Fruit fly (Drosophila melanogaster): ENCODE measurements around the gene CG44838.

The CG44838 gene

DNA sequence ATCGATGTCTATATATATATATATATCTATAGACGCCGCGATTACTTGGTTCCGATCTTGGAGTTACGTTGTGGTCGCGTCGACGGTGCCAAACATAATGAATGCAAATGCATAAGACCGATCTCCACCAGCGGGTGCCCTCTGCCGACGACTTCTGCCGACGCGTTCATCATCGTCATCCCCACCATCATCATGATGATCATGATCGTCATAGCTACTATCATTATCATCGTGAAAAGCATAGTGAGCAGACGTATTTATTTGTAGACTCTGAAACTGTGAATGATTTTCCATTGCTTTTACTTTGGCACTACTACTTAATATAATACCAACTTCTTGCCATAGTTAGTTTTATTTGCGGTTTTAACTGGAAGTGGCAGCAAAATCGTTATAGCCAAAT lies 31.3 kb downstream of the CG44838 start, which contains the start of gene CG32037:
CG32037 (minus strand) TSS at position 101 of the 400 bp plus-strand sequence.
- TF ChIP-seq EcR (GFP tag; optimal IDR thresholded peaks at IDR 0.05) (no peak), psq (optimal IDR thresholded peaks at IDR 0.05) (no peak), pan (optimal IDR thresholded peaks at IDR 0.05) (no peak), usp (GFP tag; optimal IDR thresholded peaks at IDR 0.05) (no peak), Dll (optimal IDR thresholded peaks at IDR 0.05) (no peak), CG8478 (optimal IDR thresholded peaks at IDR 0.05) (no peak)

DNA sequence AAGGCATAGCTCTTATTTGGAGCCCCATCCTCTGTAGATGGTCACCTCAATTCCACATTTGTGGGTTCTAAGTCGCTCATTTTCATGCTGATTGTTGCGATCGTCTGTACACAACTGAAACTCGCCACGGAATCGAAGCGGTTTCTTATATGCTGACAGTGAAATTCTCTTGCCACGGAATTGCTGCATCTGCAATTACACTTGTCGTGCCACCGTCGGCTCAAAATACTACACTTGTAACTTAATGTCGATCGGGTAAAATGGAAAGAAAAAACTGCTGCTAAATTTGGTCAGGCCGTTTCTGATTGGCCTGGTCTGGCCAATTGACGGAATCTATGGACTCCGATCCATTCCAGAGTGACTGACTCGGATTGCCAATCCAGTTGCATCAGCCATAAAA lies 36.4 kb downstream of the CG44838 start:
- TF ChIP-seq Dll (optimal IDR thresholded peaks at IDR 0.05) (no peak), pan (optimal IDR thresholded peaks at IDR 0.05) (no peak), usp (GFP tag; optimal IDR thresholded peaks at IDR 0.05) (no peak)

DNA sequence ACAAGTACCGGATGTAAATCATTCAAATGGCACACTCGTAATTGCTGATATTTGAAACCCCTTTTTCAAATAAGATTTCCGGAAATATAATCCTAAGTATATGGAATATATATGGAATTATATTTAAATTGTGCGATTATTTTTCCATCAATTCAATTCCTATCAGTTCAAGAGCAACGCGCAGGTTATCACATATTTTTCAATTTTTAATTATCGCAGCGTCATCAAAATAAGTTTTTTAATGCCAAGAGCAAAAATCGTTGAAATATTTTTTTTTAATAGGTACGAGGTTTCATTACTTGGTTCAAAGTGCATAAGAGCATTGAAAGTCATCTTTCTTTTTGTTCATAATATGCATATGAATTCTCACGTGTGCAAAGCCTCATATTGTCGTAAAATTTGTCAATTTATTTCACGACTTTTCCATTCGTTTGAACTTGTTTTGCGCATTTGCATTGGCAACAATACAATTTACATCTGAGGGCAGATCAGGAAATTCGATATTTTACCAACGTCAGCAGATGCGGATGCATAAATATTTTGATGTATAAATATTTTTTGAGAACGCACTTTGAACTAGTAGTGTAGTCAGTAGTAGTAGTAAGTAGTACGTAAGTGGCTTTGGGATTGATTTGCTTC lies 37.2 kb downstream of the CG44838 start:
- no peak for TF ChIP-seq psq (optimal IDR thresholded peaks at IDR 0.05)
- no peak for TF ChIP-seq usp (GFP tag; optimal IDR thresholded peaks at IDR 0.05)
- no peak for TF ChIP-seq CG8478 (optimal IDR thresholded peaks at IDR 0.05)
- no peak for TF ChIP-seq pan (optimal IDR thresholded peaks at IDR 0.05)
- TF ChIP-seq EcR (GFP tag; optimal IDR thresholded peaks at IDR 0.05), result no peak
- no peak for TF ChIP-seq Dll (optimal IDR thresholded peaks at IDR 0.05)

DNA sequence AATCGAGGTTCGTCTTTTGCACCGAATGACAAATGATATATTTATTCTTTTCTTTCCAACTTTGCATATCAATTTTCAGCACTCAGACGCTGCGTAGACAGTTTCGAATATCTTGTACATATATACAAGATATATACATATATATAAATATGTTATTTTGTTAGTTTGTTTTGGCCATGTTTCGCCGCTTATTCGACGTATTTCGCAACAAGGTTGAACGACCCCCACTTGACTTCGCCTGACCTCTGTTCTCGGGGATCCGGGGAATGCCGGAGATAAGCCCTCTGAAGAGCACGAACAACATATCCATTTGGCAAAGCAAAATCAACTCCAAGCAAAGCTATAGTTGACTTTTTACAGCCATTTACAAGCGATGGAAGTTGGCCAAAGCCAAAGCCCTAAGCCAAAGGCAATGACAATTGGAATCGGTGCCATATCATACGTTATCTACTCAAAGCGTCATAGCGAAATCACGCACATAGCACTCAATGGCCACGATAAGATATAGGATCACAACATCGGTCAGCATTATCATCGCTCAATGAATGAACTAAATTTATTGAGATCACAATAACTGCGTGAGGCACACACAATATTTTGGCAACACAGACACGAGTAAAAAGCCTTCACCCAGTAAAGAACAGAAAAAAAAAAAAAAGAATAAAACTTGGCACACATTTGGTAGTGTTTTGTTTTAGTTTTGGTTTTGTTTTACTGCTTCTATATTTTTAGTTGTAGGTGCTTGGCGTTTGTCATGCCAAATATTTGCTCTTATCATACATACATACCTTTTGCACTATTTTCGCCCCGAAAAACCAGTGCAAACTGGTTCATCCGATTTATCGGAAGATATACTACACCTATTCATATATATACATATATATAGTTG lies 39.3 kb downstream of the CG44838 start:
- TF ChIP-seq pan (optimal IDR thresholded peaks at IDR 0.05), result no peak
- TF ChIP-seq EcR (GFP tag; optimal IDR thresholded peaks at IDR 0.05), result no peak
- no peak for TF ChIP-seq usp (GFP tag; optimal IDR thresholded peaks at IDR 0.05)
- no peak for TF ChIP-seq CG8478 (optimal IDR thresholded peaks at IDR 0.05)
- no peak for TF ChIP-seq Dll (optimal IDR thresholded peaks at IDR 0.05)
- TF ChIP-seq psq (optimal IDR thresholded peaks at IDR 0.05), result no peak

DNA sequence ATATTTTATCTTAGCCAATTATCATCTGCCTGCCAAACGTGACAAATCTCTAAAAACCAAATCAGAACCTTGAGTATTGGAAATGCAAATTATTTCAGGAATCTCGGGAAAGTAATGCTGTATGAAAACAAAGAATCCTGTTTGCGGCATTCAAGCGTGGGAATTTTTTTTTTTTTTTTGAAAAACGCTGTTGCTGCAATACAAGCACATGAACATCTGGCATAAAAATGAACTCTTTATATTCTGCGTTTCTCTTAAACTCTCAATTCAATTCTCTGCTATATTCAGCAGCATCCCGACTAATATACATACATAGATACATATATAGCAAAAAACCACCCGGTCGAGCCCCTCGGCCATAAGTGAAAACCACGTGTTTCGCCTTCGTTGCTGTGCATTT lies 40.4 kb downstream of the CG44838 start:
- TF ChIP-seq usp (GFP tag; optimal IDR thresholded peaks at IDR 0.05), result no peak
- no peak for TF ChIP-seq CG8478 (optimal IDR thresholded peaks at IDR 0.05)
- no peak for TF ChIP-seq Dll (optimal IDR thresholded peaks at IDR 0.05)
- no peak for TF ChIP-seq psq (optimal IDR thresholded peaks at IDR 0.05)
- TF ChIP-seq pan (optimal IDR thresholded peaks at IDR 0.05), result no peak
- TF ChIP-seq EcR (GFP tag; optimal IDR thresholded peaks at IDR 0.05), result no peak

DNA sequence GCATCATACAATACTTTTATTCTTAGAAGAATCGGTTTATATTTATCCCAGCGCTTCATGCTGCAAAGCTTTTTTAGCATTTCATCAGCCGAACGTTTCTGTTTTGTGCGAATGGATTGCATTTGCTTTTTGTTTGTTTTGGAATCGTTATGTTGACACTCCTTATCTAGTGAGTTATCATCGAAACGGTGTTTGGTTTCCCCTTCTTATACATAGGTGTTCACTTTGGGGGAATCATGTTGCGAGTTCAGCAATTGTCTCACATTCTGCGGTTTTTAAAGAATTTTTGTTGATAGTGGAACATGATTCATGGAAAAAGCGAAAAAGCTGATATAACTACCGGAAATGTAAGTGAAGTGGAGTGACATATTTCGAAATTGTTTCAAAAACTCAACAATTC lies 41.4 kb downstream of the CG44838 start:
- no peak for TF ChIP-seq psq (optimal IDR thresholded peaks at IDR 0.05)
- TF ChIP-seq EcR (GFP tag; optimal IDR thresholded peaks at IDR 0.05), result no peak
- TF ChIP-seq pan (optimal IDR thresholded peaks at IDR 0.05), result no peak
- no peak for TF ChIP-seq usp (GFP tag; optimal IDR thresholded peaks at IDR 0.05)
- TF ChIP-seq CG8478 (optimal IDR thresholded peaks at IDR 0.05), result no peak
- no peak for TF ChIP-seq Dll (optimal IDR thresholded peaks at IDR 0.05)

DNA sequence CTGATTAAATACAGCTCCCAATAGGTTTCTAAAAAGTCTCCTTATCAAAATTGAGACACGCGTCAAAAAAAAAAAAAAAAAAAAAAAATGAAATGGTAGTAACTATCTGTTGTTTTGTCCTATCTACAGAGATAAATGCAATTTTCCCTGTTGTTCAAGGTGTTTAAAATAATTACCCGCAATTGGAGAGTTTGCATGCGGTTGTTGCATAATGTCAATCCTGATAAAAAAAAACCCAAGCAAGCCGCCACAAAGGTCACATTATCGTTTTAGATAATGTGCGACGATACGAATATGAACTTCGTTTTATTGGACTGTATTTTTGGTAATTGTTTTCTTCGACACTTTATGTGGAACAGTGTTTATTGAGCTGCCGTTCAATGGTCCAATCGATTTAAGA lies 42.0 kb downstream of the CG44838 start:
- no peak for TF ChIP-seq usp (GFP tag; optimal IDR thresholded peaks at IDR 0.05)
- no peak for TF ChIP-seq Dll (optimal IDR thresholded peaks at IDR 0.05)
- no peak for TF ChIP-seq pan (optimal IDR thresholded peaks at IDR 0.05)
- TF ChIP-seq CG8478 (optimal IDR thresholded peaks at IDR 0.05), result no peak
- TF ChIP-seq psq (optimal IDR thresholded peaks at IDR 0.05), result no peak
- TF ChIP-seq EcR (GFP tag; optimal IDR thresholded peaks at IDR 0.05), result no peak

DNA sequence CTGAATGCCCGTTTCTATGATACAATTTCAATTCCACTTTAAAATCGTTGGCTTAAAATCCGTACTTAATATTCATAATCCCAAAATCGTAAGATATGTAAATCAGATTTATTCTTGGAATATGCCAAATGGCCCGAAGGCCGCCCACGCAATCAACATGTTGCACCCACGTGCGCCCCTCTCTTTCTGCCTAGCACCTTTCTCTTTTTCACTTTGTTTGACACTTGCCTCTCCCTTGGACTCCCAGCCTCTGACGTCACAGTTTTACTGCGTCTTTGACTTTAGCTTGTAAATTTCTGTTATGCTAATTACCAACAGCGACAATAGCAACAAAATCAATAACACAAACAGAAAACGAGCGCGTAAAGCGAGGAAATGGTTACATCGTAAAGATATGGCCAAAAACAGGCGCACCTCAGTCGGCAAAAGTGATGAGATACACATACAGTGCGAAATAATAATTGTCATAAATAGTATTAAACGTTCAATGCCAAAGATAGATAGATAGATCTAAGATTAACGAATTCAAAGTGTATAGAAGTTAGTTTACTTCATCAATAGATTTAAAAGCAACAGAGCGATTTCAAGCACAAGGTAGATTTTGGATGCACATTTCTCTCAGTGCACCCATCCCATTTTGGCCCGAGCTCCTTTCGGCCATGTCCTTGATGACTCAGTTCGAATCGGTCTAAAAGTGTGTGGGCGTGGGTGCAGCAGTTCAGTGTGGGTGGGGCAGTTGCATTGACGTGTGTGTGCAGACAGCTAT lies 42.9 kb downstream of the CG44838 start:
- no peak for TF ChIP-seq Dll (optimal IDR thresholded peaks at IDR 0.05)
- TF ChIP-seq CG8478 (optimal IDR thresholded peaks at IDR 0.05), result no peak
- TF ChIP-seq pan (optimal IDR thresholded peaks at IDR 0.05), result no peak
- TF ChIP-seq usp (GFP tag; optimal IDR thresholded peaks at IDR 0.05), result no peak

DNA sequence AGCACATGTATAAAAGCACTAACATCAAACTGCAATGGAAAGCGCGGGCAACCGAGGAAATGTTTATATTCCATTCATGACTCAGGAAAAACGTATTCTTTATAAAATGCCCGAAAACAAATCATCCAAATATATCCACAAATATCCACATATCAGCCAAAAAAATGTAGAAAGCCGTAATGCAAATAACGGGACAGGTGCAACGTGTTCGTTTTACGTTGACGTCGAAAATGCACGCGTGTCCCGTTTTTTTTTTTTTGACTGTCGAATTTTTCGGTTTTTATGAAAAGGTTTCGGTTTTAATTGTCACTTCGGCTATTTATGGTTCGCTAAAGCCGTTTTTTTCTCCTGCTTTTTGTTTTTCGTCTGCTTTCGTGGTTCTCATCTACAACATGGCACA lies 43.7 kb downstream of the CG44838 start:
- TF ChIP-seq EcR (GFP tag; optimal IDR thresholded peaks at IDR 0.05) (no peak), CG8478 (optimal IDR thresholded peaks at IDR 0.05) (no peak), pan (optimal IDR thresholded peaks at IDR 0.05) (no peak), usp (GFP tag; optimal IDR thresholded peaks at IDR 0.05) (no peak), Dll (optimal IDR thresholded peaks at IDR 0.05) (no peak), psq (optimal IDR thresholded peaks at IDR 0.05) (no peak)

DNA sequence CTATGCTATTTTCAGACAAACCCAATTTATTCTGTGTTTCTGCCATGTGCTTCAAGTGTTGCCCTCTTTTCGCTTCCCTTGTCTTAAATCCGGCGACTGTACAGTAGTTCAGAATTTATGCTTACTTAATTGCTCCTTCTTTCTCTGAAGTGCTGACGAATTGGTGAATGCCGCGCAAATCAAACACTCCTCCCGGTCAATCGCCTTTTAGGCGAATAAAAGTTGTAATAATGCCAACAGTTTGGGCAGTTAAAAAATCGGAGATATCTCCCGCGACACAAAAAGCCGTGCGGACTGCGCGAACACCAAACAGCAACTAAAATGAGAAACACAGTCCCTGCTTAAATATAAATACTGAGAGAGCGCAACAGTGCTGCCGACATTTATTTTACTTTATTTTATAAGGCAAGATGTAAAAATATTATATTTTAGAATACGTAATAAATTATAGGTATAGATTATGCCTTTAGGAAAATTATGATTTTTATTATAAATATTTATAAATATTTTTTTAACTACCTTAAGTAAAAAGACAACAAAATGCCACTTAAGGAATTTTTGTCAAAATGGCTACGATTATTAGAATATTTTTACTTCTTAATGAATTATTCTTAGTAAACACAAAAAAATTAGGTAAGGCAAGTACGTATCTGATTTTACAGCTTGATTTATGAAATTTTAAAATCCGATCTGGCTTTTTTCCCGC lies 44.3 kb downstream of the CG44838 start, which contains the start of gene path:
path (minus strand) TSS at position 322 of the 706 bp plus-strand sequence.
- TF ChIP-seq Dll (optimal IDR thresholded peaks at IDR 0.05), result no peak
- no peak for TF ChIP-seq usp (GFP tag; optimal IDR thresholded peaks at IDR 0.05)
- no peak for TF ChIP-seq EcR (GFP tag; optimal IDR thresholded peaks at IDR 0.05)
- TF ChIP-seq CG8478 (optimal IDR thresholded peaks at IDR 0.05), result no peak
- TF ChIP-seq pan (optimal IDR thresholded peaks at IDR 0.05), result no peak
- TF ChIP-seq psq (optimal IDR thresholded peaks at IDR 0.05), result no peak

DNA sequence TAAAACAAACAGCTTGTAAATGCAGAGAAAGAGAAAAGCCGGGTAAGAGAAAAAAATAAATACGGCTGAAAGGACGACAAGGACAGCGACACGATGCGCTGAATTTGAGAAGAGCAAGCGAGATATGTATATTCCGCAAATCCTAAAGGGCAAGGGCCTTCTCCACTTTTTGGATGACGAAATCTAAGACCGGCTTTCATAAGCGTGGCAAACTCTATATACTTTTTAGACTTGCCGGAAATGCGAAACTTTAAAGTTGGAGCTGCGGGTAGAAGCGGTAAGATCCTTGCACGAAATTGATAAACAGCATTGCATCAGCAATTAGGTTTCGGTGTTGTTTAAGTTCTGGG lies 44.8 kb downstream of the CG44838 start:
- no peak for TF ChIP-seq CG8478 (optimal IDR thresholded peaks at IDR 0.05)
- TF ChIP-seq EcR (GFP tag; optimal IDR thresholded peaks at IDR 0.05), result peak; percentile 49 to 61
